Worm (Caenorhabditis elegans) whole organism, early embryonic: Measurements from ENCODE around the gene hpl-2.

Experiments used
- aly-1 ChIP-seq: sonication (generic microtip); optimal IDR thresholded peaks from 2 replicates; lab custom pipeline; 2016; ENCODE audit warnings: missing genetic modification characterization, missing compliant biosample characterization
- ama-1 ChIP-seq: fragments of 150-350 bp; optimal IDR thresholded peaks from 2 replicates; lab custom pipeline; 2014
- ceh-13 ChIP-seq: fragments of 200-800 bp; sonication (Bioruptor generic); optimal IDR thresholded peaks from 2 replicates; lab custom pipeline; 2018; ENCODE audit warnings: mild to moderate bottlenecking, missing genetic modification characterization, missing compliant biosample characterization
- ceh-36 ChIP-seq: sonication (generic microtip); optimal IDR thresholded peaks from 2 replicates; lab custom pipeline; 2016; ENCODE audit warnings: missing genetic modification characterization, inconsistent platforms, missing compliant biosample characterization
- ets-7 ChIP-seq: sonication (generic microtip); optimal IDR thresholded peaks from 2 replicates; lab custom pipeline; 2016; ENCODE audit warnings: missing genotype, missing genetic modification characterization, missing compliant biosample characterization
- flt-1 ChIP-seq: fragments of 200-800 bp; sonication (Bioruptor generic); IDR thresholded peaks from 2 replicates; pipeline ENCODE4 v1.3.6; 2022; ENCODE audit warnings: missing genetic modification characterization, missing compliant biosample characterization
- hmbx-1 ChIP-seq: sonication (generic microtip); optimal IDR thresholded peaks from 2 replicates; lab custom pipeline; 2016; ENCODE audit warnings: mild to moderate bottlenecking, missing genetic modification characterization, missing compliant biosample characterization
- hmg-4 ChIP-seq: fragments of 200-800 bp; sonication (Bioruptor generic); optimal IDR thresholded peaks from 2 replicates; lab custom pipeline; 2018; ENCODE audit warnings: mild to moderate bottlenecking, missing genetic modification characterization, missing compliant biosample characterization
- hnd-1 ChIP-seq: sonication (generic microtip); optimal IDR thresholded peaks from 2 replicates; lab custom pipeline; 2016; ENCODE audit warnings: missing genetic modification characterization, missing compliant biosample characterization
- pes-1 ChIP-seq: fragments of 200-800 bp; sonication (Bioruptor generic); IDR thresholded peaks from 2 replicates; pipeline ENCODE4 v1.3.6; 2022; ENCODE audit warnings: missing genetic modification reagents, missing genetic modification characterization, missing compliant biosample characterization
- scrt-1 ChIP-seq: fragments of 200-800 bp; sonication (Bioruptor generic); IDR thresholded peaks from 2 replicates; pipeline ENCODE4 v1.3.6; 2022; ENCODE audit warnings: missing genetic modification characterization, missing compliant biosample characterization
- sea-1 ChIP-seq: fragments of 200-800 bp; sonication (Bioruptor generic); conservative IDR thresholded peaks from 2 replicates; pipeline ENCODE4 v1.3.6; 2022; ENCODE audit warnings: missing genetic modification characterization, missing compliant biosample characterization
- tbx-37 ChIP-seq: fragments of 200-800 bp; sonication (Bioruptor generic); conservative IDR thresholded peaks from 2 replicates; pipeline ENCODE4 v1.3.6; 2022; ENCODE audit warnings: missing genetic modification reagents, missing genetic modification characterization, missing compliant biosample characterization

DNA sequence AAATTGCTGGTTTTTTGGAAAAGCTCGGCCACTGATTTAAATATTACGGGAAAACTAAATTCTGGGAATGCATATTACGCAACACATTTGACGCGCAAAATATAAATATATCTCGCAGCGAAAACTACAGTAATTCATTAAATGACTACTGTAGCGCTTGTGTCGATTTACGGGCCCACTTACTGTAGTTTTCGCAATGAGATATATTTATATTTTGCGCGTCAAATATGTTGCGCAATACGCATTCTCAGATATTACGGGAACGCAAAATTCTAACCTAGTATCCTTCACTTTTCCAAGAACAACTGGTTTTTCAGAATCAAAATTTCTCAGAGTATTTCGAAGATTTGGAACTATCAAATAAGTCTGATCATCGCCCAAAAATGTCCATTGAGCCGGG, 45.7 kb downstream of the hpl-2 start:
- TF ChIP-seq ama-1 (lab: Kevin White, UChicago) (no peak), hmbx-1 (tag; lab: Kevin White, UChicago) (no peak), flt-1 (GFP tag; lab: Robert Waterston, UW) (no peak), aly-1 (tag; lab: Kevin White, UChicago) (no peak), hnd-1 (no peak), tbx-37 (GFP tag; lab: Robert Waterston, UW) (no peak), ceh-13 (no peak), hmg-4 (GFP tag; lab: Kevin White, UChicago) (no peak), ets-7 (no peak), scrt-1 (no peak), sea-1 (GFP tag; lab: Robert Waterston, UW) (no peak), pes-1 (GFP tag; lab: Robert Waterston, UW) (no peak), ceh-36 (tag; lab: Kevin White, UChicago) (no peak)
